Worm (Caenorhabditis elegans) whole organism, young adult: ENCODE results near the gene F49C12.11.

ENCODE experiments used
- dox-1 ChIP-seq: fragments of 200-800 bp; sonication (Bioruptor generic); IDR thresholded peaks from 2 replicates; pipeline ENCODE4 v1.3.6; 2022; ENCODE audit warnings: missing genetic modification reagents, missing genetic modification characterization, missing compliant biosample characterization
- mxl-1 ChIP-seq: sonication (generic microtip); optimal IDR thresholded peaks from 2 replicates; lab custom pipeline; 2016; ENCODE audit warnings: missing genetic modification characterization, missing compliant biosample characterization
- tbx-9 ChIP-seq: sonication (generic microtip); optimal IDR thresholded peaks from 2 replicates; lab custom pipeline; 2016; ENCODE audit warnings: borderline replicate concordance, missing genetic modification characterization, inconsistent platforms, missing compliant biosample characterization

The F49C12.11 gene

ce11 chrIV:9367852-9368627, 48.9 kb downstream of the F49C12.11 start (continued):
- TF ChIP-seq mxl-1 (tag; lab: Kevin White, UChicago) (no peak), tbx-9 (tag; lab: Kevin White, UChicago) (no peak), dox-1 (GFP tag; lab: Robert Waterston, UW) (0 out of 2 replicates have a peak, but pooled peaks have one; percentile 13)
